Fruit fly (Drosophila melanogaster): ENCODE measurements around the gene msi.

msi gene

DNA sequence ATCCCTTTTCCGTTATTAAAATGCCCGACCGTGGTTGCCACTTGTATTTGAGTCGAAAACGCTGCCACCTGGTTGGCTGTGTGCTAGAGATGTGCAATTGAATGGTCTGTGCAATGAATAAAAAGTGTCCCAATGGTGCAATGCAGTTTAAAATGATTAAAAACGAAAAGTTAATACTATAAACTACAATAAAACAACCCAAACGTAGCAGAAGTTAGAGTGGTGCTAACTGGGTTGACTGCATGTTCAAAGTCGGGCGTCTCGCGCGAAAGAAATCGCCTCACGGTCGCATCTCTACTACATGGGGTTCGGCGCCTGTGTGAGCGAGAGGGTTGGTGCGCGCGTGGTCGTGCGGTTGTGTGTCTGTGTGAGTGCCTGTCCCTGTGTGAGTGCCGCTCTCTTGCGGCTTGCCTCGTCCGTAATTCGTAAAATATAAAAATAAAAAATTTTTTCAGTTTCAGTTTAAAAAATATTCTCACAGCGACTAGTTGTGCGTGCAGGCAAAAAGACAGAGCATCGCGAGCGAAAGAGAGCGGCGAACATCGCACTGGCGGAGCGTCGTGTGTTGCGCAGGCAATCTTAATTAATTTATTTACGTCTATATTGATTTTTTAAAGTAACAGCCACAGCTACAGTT, 131.1 kb downstream of the msi start (continued):
- TF ChIP-seq CG17912 (GFP tag; optimal IDR thresholded peaks at IDR 0.05) (peak; percentile 79), CG11456 (GFP tag; IDR thresholded peaks at IDR 0.05) (peak; percentile 91), vnd (GFP tag; IDR thresholded peaks at IDR 0.05; ENCODE audit: partially characterized antibody) (peak; percentile 86), Atf-2 (GFP tag; optimal IDR thresholded peaks at IDR 0.05) (peak; percentile 93), grau (tag; optimal IDR thresholded peaks at IDR 0.05) (peak; percentile 90), CG15073 (GFP tag; optimal IDR thresholded peaks at IDR 0.05) (peak; percentile 43), CoRest (tag; optimal IDR thresholded peaks at IDR 0.05) (peak; percentile 95), dan (GFP tag; IDR thresholded peaks at IDR 0.05) (peak; percentile 64; the same call in 1 of the 2 replicates), caup (GFP tag; optimal IDR thresholded peaks at IDR 0.05; ENCODE audit: severe bottlenecking) (peak; percentile 91), fd102C (GFP tag; optimal IDR thresholded peaks at IDR 0.05) (peak; percentile 55), bab2 (GFP tag; optimal IDR thresholded peaks at IDR 0.05) (peak; percentile 97), Ptx1 (GFP tag; IDR thresholded peaks at IDR 0.05) (peak; percentile 93), CG43689 (GFP tag; IDR thresholded peaks at IDR 0.05) (0 out of 2 replicates have a peak, but pooled peaks have one; percentile 40), CG9437 (GFP tag; optimal IDR thresholded peaks at IDR 0.05) (peak; percentile 80), CG14965 (GFP tag; optimal IDR thresholded peaks at IDR 0.05; ENCODE audit: borderline replicate concordance) (peak; percentile 81), CG3281 (GFP tag; optimal IDR thresholded peaks at IDR 0.05) (peak; percentile 91), ato (GFP tag; IDR thresholded peaks at IDR 0.05; ENCODE audit: partially characterized antibody) (0 out of 2 replicates have a peak, but pooled peaks have one; percentile 35), fd96Cb (tag; optimal IDR thresholded peaks at IDR 0.05) (peak; percentile 82), CG18619 (GFP tag; optimal IDR thresholded peaks at IDR 0.05) (peak; percentile 90), CG10274 (GFP tag; optimal IDR thresholded peaks at IDR 0.05) (peak; percentile 82), pros (GFP tag; optimal IDR thresholded peaks at IDR 0.05) (peak; percentile 34), emc (GFP tag; optimal IDR thresholded peaks at IDR 0.05) (peak; percentile 89), Fer3 (tag; optimal IDR thresholded peaks at IDR 0.05) (peak; percentile 88), Ada2b (GFP tag; IDR thresholded peaks at IDR 0.05) (peak; percentile 86), MESR4 (GFP tag; optimal IDR thresholded peaks at IDR 0.05) (peak; percentile 15), CG17612 (GFP tag; IDR thresholded peaks at IDR 0.05) (peak; percentile 75; the same call in 1 of the 2 replicates), CG10959 (GFP tag; IDR thresholded peaks at IDR 0.05) (peak; percentile 81), disco-r (GFP tag; optimal IDR thresholded peaks at IDR 0.05) (peak; percentile 76), CG7928 (GFP tag; optimal IDR thresholded peaks at IDR 0.05) (peak; percentile 68), nau (GFP tag; optimal IDR thresholded peaks at IDR 0.05) (peak; percentile 88), aop (GFP tag; IDR thresholded peaks at IDR 0.05) (peak; percentile 55; the same call in 1 of the 2 replicates), Bgb (GFP tag; IDR thresholded peaks at IDR 0.05; ENCODE audit: partially characterized antibody) (peak; percentile 83), MBD-R2 (GFP tag; IDR thresholded peaks at IDR 0.05) (peak; percentile 84), luna (GFP tag; optimal IDR thresholded peaks at IDR 0.05) (peak; percentile 87), HHEX (GFP tag; optimal IDR thresholded peaks at IDR 0.05) (peak; percentile 87), croc (GFP tag; conservative IDR thresholded peaks at IDR 0.05) (peak; percentile 81), CG4820 (GFP tag; optimal IDR thresholded peaks at IDR 0.05) (peak; percentile 86), schlank (tag; optimal IDR thresholded peaks at IDR 0.05) (peak; percentile 82), org-1 (GFP tag; optimal IDR thresholded peaks at IDR 0.05) (peak; percentile 90), CG32532 (GFP tag; IDR thresholded peaks at IDR 0.05) (peak; percentile 92), her (GFP tag; optimal IDR thresholded peaks at IDR 0.05) (peak; percentile 95), CG17568 (GFP tag; optimal IDR thresholded peaks at IDR 0.05) (peak; percentile 71), Mes4 (GFP tag; optimal IDR thresholded peaks at IDR 0.05) (peak; percentile 93), jumu (GFP tag; optimal IDR thresholded peaks at IDR 0.05) (peak; percentile 98), dmrt99B (tag; optimal IDR thresholded peaks at IDR 0.05) (peak; percentile 85), CG10321 (GFP tag; IDR thresholded peaks at IDR 0.05) (peak; percentile 62; the same call in 1 of the 2 replicates), CG31441 (GFP tag; IDR thresholded peaks at IDR 0.05) (peak; percentile 89), pan (optimal IDR thresholded peaks at IDR 0.05) (no peak), pan (GFP tag; optimal IDR thresholded peaks at IDR 0.05 in 1 of 2, IDR thresholded peaks at IDR 0.05 in 1 of 2) (peak in 1 of 2 experiments; percentile 88)
